Worm (Caenorhabditis elegans) whole organism, early embryonic: ENCODE data around the gene col-92.

Source experiments
- B0310.2 ChIP-seq: sonication (generic microtip); optimal IDR thresholded peaks from 2 replicates; lab custom pipeline; 2016; ENCODE audit warnings: mild to moderate bottlenecking, missing genetic modification characterization, missing compliant biosample characterization
- F13C5.2 ChIP-seq: sonication (generic microtip); optimal IDR thresholded peaks from 2 replicates; lab custom pipeline; 2017; ENCODE audit warnings: mild to moderate bottlenecking, missing genetic modification characterization, inconsistent platforms, missing compliant biosample characterization
- aly-1 ChIP-seq: sonication (generic microtip); optimal IDR thresholded peaks from 2 replicates; lab custom pipeline; 2016; ENCODE audit warnings: missing genetic modification characterization, missing compliant biosample characterization
- ama-1 ChIP-seq: fragments of 150-350 bp; optimal IDR thresholded peaks from 2 replicates; lab custom pipeline; 2014
- ceh-13 ChIP-seq: fragments of 200-800 bp; sonication (Bioruptor generic); optimal IDR thresholded peaks from 2 replicates; lab custom pipeline; 2018; ENCODE audit warnings: mild to moderate bottlenecking, missing genetic modification characterization, missing compliant biosample characterization
- ceh-36 ChIP-seq: sonication (generic microtip); optimal IDR thresholded peaks from 2 replicates; lab custom pipeline; 2016; ENCODE audit warnings: missing genetic modification characterization, inconsistent platforms, missing compliant biosample characterization
- ets-7 ChIP-seq: sonication (generic microtip); optimal IDR thresholded peaks from 2 replicates; lab custom pipeline; 2016; ENCODE audit warnings: missing genotype, missing genetic modification characterization, missing compliant biosample characterization
- flt-1 ChIP-seq: fragments of 200-800 bp; sonication (Bioruptor generic); IDR thresholded peaks from 2 replicates; pipeline ENCODE4 v1.3.6; 2022; ENCODE audit warnings: missing genetic modification characterization, missing compliant biosample characterization
- hmbx-1 ChIP-seq: sonication (generic microtip); optimal IDR thresholded peaks from 2 replicates; lab custom pipeline; 2016; ENCODE audit warnings: mild to moderate bottlenecking, missing genetic modification characterization, missing compliant biosample characterization
- hmg-4 ChIP-seq: fragments of 200-800 bp; sonication (Bioruptor generic); optimal IDR thresholded peaks from 2 replicates; lab custom pipeline; 2018; ENCODE audit warnings: mild to moderate bottlenecking, missing genetic modification characterization, missing compliant biosample characterization
- hnd-1 ChIP-seq: sonication (generic microtip); optimal IDR thresholded peaks from 2 replicates; lab custom pipeline; 2016; ENCODE audit warnings: missing genetic modification characterization, missing compliant biosample characterization
- pes-1 ChIP-seq: fragments of 200-800 bp; sonication (Bioruptor generic); IDR thresholded peaks from 2 replicates; pipeline ENCODE4 v1.3.6; 2022; ENCODE audit warnings: missing genetic modification reagents, missing genetic modification characterization, missing compliant biosample characterization
- scrt-1 ChIP-seq: fragments of 200-800 bp; sonication (Bioruptor generic); IDR thresholded peaks from 2 replicates; pipeline ENCODE4 v1.3.6; 2022; ENCODE audit warnings: missing genetic modification characterization, missing compliant biosample characterization
- sea-1 ChIP-seq: fragments of 200-800 bp; sonication (Bioruptor generic); conservative IDR thresholded peaks from 2 replicates; pipeline ENCODE4 v1.3.6; 2022; ENCODE audit warnings: missing genetic modification characterization, missing compliant biosample characterization
- tbx-11 ChIP-seq: fragments of 200-800 bp; sonication (Bioruptor generic); IDR thresholded peaks from 2 replicates; pipeline ENCODE4 v1.3.6; 2022; ENCODE audit warnings: missing genetic modification characterization, missing compliant biosample characterization
- tbx-37 ChIP-seq: fragments of 200-800 bp; sonication (Bioruptor generic); conservative IDR thresholded peaks from 2 replicates; pipeline ENCODE4 v1.3.6; 2022; ENCODE audit warnings: missing genetic modification reagents, missing genetic modification characterization, missing compliant biosample characterization
- tra-4 ChIP-seq: sonication (generic microtip); optimal IDR thresholded peaks from 2 replicates; lab custom pipeline; 2017; ENCODE audit warnings: missing genetic modification characterization, missing compliant biosample characterization

The col-92 gene

DNA sequence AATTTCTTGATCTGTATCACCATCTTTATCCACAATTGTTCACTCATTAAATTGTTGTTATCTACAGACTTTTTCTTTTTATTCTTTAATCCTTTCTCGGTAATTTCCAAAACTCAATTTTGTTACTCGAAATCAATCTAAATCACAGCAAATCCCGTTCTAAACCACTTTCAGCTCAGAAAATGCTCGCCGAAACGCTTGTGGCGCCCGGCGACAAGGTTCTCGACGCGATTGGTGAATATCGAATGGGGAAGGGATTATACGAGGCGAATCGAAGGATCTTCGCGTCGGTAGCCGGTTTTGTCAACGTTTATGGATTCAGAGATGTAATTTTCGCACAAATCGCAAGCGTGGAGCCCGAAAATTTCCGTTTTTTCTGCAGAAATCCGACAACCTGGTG, 25.8 kb upstream of the col-92 start, which contains the start of gene exos-1:
TSS of gene exos-1 (plus strand) at position 175 of the 400 bp plus-strand sequence.
- TF ChIP-seq ceh-36 (tag; lab: Kevin White, UChicago), result peak; percentile 30
- TF ChIP-seq F13C5.2 (tag; lab: Kevin White, UChicago), result no peak
- TF ChIP-seq tbx-37 (GFP tag; lab: Robert Waterston, UW), result no peak
- TF ChIP-seq ceh-13, result no peak

DNA sequence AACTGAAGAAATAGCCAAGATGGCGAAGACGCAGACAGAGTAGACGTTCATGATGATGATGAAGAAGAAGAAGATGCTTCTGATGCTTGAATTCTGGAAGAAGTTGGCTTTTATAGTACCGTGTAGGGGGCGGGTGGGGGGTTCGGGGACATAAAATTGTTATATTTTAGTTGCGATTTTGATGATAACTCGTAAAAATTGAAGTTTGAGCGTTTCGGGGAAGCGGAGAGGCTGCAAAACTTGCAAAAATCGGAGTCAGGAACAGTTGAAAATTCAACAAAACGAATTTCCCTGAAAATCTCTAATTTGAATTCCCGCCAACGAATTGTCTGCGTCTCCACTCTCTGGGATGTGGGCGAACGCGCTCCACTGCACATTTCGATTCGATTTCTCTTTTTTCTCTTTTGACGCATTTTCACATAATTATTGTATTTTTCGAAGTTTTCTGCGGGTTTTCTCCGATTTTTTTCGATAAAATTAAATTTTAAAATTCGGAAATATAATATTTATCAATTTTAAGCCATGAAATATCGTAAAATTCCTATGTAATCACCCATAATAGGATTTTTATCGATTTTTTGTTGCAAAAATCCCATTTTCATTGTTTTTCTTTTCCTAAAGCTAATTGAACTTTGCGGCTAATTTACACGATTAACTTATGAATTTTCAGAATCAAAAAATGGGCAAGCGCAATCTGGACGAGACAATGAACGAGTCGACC, 24.7 kb upstream of the col-92 start, which contains the start of the genes fipr-17 and Y48A6B.3:
TSS of gene fipr-17 (minus strand) at position 51 of the 721 bp plus-strand sequence.
TSS of gene Y48A6B.3 (plus strand) at position 671 of the 721 bp plus-strand sequence.
- TF ChIP-seq F13C5.2 (tag; lab: Kevin White, UChicago) (peak; percentile 83), tra-4 (peak; percentile 25), ceh-13 (no peak)

DNA sequence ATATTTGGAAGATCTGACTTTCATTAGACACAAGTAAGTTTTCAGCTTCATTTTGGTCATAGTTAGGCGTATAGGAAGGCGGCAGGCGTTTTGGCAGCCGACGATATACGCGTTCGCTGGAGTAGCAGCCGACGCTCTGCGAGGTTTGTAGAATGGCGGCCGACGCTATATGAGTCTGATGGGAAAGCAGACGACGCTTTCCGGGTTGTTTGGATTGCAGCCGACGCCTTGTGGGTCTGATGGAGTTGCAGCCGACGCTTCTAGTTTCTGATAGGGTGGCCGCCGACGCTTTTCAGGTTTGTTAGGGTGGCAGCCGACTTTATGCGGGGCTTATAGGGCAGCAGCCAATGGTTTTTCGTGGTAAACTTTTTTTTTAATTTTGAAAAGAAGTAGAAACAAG, 19.8 kb upstream of the col-92 start:
- TF ChIP-seq ets-7 (tag; lab: Kevin White, UChicago), result no peak

DNA sequence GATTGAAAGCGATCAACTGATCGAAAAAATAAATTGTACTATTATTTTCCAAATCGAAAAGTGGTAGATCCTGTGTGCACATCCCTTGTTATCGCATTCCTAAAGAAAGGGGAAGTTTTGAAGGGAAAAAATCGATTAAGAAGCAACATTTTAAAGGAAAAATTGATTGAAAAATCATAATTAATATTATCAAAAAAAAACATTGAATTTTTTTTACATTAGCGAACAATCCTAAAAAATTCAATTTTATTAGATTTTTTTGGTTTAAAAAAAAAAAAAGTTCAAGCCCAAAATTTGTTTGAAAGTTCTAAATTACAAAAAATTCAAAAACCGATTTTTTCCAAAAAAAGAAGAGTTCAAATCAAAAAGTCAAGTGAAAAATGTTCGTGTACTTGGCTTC, 12.1 kb upstream of the col-92 start, which contains the start of gene dmsr-5:
TSS of gene dmsr-5 (minus strand) at position 101 of the 400 bp plus-strand sequence.
- no peak for TF ChIP-seq sea-1 (GFP tag; lab: Robert Waterston, UW)
- no peak for TF ChIP-seq tra-4
- no peak for TF ChIP-seq hnd-1 (tag; lab: Kevin White, UChicago)
- TF ChIP-seq hmg-4 (GFP tag; lab: Kevin White, UChicago), result no peak
- TF ChIP-seq F13C5.2 (tag; lab: Kevin White, UChicago), result no peak
- no peak for TF ChIP-seq tbx-37 (GFP tag; lab: Robert Waterston, UW)
- TF ChIP-seq tbx-11 (GFP tag; lab: Robert Waterston, UW), result no peak
- TF ChIP-seq ets-7 (tag; lab: Kevin White, UChicago), result no peak
- TF ChIP-seq ceh-36 (tag; lab: Kevin White, UChicago), result no peak

DNA sequence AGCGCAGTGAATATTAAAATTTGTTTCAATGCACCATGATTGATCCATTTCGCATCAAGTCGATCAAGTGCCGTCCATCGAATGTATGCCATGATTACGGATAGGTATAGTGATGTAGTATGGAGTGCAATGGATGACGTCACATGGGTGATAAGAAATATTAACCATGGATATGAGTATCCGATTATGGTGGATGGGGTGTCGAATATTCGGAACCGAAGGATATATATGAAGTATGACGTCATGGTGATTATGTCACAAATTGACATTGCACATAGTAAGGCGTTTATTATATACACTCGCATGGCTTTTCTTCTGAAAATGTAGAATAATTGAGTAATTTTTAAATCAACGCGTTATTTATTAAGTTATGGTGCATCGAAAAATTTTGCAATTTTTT, 11.0 kb upstream of the col-92 start:
- TF ChIP-seq F13C5.2 (tag; lab: Kevin White, UChicago) (no peak), tbx-11 (GFP tag; lab: Robert Waterston, UW) (no peak), ceh-36 (tag; lab: Kevin White, UChicago) (no peak), aly-1 (tag; lab: Kevin White, UChicago) (no peak), tra-4 (no peak), ceh-13 (no peak), hnd-1 (tag; lab: Kevin White, UChicago) (no peak), B0310.2 (tag; lab: Kevin White, UChicago) (no peak), hmbx-1 (tag; lab: Kevin White, UChicago) (no peak), ama-1 (lab: Kevin White, UChicago) (no peak), scrt-1 (GFP tag; lab: Robert Waterston, UW) (no peak), sea-1 (GFP tag; lab: Robert Waterston, UW) (no peak), pes-1 (no peak), tbx-37 (GFP tag; lab: Robert Waterston, UW) (no peak), hmg-4 (GFP tag; lab: Kevin White, UChicago) (no peak), flt-1 (GFP tag; lab: Robert Waterston, UW) (no peak), ets-7 (tag; lab: Kevin White, UChicago) (no peak)

DNA sequence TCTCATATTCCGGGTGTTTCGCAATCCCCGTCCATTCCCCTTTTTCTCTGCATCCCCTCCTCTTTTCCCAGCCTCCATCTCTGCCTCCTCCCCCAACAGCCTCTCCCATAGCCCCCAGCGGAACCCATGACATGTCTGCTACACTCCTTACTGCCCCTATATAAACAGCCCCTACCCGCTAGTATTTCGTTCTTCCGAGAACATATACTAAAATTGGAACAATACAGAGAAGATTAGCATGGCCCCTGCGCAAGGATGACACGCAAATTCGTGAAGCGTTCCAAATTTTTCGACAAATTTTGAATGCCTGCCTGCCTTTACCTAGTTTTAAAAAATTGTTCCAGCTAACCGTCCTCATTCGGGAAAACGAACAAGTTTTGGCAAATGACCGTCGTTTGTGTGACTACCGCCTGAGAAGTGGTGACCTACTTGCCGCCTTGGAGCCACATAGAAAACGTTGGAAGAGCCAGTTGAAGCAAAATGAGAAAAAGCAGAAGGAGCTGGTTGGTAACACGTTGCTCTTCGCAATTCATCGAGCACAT, 6.5 kb upstream of the col-92 start:
- TF ChIP-seq ceh-36 (tag; lab: Kevin White, UChicago) (peak; percentile 93), tbx-37 (GFP tag; lab: Robert Waterston, UW) (peak; percentile 89), hnd-1 (tag; lab: Kevin White, UChicago) (peak; percentile 82), hmg-4 (GFP tag; lab: Kevin White, UChicago) (peak; percentile 99), tra-4 (peak; percentile 90), sea-1 (GFP tag; lab: Robert Waterston, UW) (peak; percentile 95), pes-1 (peak; percentile 93), ama-1 (lab: Kevin White, UChicago) (no peak), hmbx-1 (tag; lab: Kevin White, UChicago) (peak; percentile 84), B0310.2 (tag; lab: Kevin White, UChicago) (peak; percentile 94), flt-1 (GFP tag; lab: Robert Waterston, UW) (peak; percentile 86), ceh-13 (peak; percentile 87), tbx-11 (GFP tag; lab: Robert Waterston, UW) (peak; percentile 94), scrt-1 (GFP tag; lab: Robert Waterston, UW) (peak; percentile 96), F13C5.2 (tag; lab: Kevin White, UChicago) (peak; percentile 97), ets-7 (tag; lab: Kevin White, UChicago) (peak; percentile 84), aly-1 (tag; lab: Kevin White, UChicago) (peak; percentile 96)

DNA sequence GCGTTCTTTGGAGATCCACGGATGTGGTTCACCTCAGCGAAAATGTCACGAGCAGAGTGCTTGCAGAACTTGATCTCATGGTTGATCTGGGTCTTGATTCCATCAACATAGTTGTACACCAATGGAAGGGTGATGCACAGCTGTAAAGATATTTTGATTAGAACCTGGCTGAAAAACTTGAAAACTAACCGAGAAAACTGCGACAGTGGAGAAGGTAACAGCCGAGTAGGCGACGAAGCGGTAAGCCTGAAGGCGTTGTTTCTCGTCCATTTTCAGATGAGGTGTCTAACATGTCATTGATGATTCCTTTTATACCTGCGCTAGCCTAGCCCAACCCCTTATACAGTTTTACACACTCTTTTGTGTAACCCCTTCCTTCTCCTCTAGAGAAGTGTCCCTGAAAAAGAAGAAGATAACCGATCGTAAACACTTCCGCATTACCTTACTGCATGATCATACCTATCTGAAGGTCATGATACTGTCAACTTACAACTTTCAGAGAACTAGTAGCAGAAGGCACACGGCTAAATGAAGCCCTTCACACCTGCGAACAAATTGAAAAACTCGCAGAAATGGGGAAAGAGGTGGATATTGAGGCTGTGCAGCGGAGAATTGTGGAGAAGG, 4.6 kb upstream of the col-92 start, which contains the start of gene col-94:
TSS of gene col-94 (minus strand) at position 313 of the 624 bp plus-strand sequence.
- TF ChIP-seq hmg-4 (GFP tag; lab: Kevin White, UChicago) (no peak), scrt-1 (GFP tag; lab: Robert Waterston, UW) (no peak), tbx-37 (GFP tag; lab: Robert Waterston, UW) (no peak), B0310.2 (tag; lab: Kevin White, UChicago) (no peak), aly-1 (tag; lab: Kevin White, UChicago) (no peak), hnd-1 (tag; lab: Kevin White, UChicago) (no peak), sea-1 (GFP tag; lab: Robert Waterston, UW) (no peak), flt-1 (GFP tag; lab: Robert Waterston, UW) (no peak)
